Worm (Caenorhabditis elegans) whole organism, midembryonic: ENCODE data around the gene K06A4.10.

Source experiments
- T22C8.4 ChIP-seq: fragments of 200-800 bp; sonication (Bioruptor generic); IDR thresholded peaks from 2 replicates; pipeline ENCODE4 v1.3.6; 2022; ENCODE audit warnings: missing genetic modification characterization, missing compliant biosample characterization
- cog-1 ChIP-seq: sonication (generic microtip); optimal IDR thresholded peaks from 2 replicates; lab custom pipeline; 2016; ENCODE audit warnings: missing genetic modification characterization, missing compliant biosample characterization
- flt-1 ChIP-seq: fragments of 200-800 bp; sonication (Bioruptor generic); IDR thresholded peaks from 2 replicates; pipeline ENCODE4 v1.3.6; 2022; ENCODE audit warnings: missing genetic modification characterization, missing compliant biosample characterization
- klf-2 ChIP-seq: fragments of 200-800 bp; sonication (Bioruptor generic); conservative IDR thresholded peaks from 2 replicates; pipeline ENCODE4 v1.3.6; 2022; ENCODE audit warnings: missing genetic modification reagents, missing genetic modification characterization, missing compliant biosample characterization
- med-1 ChIP-seq: sonication (generic microtip); optimal IDR thresholded peaks from 2 replicates; lab custom pipeline; 2017; ENCODE audit warnings: missing genetic modification characterization, mild to moderate bottlenecking, missing compliant biosample characterization, antibody characterized with exemption, missing genetic modification reagents; ENCODE audit not compliant: insufficient read depth
- ref-1 ChIP-seq: fragments of 200-800 bp; sonication (Bioruptor generic); conservative IDR thresholded peaks from 2 replicates; pipeline ENCODE4 v1.3.6; 2022; ENCODE audit warnings: missing genetic modification reagents, missing genetic modification characterization, missing compliant biosample characterization
- tab-1 ChIP-seq: fragments of 200-800 bp; sonication (Bioruptor generic); IDR thresholded peaks from 2 replicates; pipeline ENCODE4 v1.3.6; 2022; ENCODE audit warnings: missing genetic modification characterization, missing compliant biosample characterization
- ztf-23 ChIP-seq: fragments of 200-800 bp; sonication (Bioruptor generic); IDR thresholded peaks from 2 replicates; pipeline ENCODE4 v1.3.6; 2022; ENCODE audit warnings: missing genetic modification reagents, missing genetic modification characterization, missing compliant biosample characterization
- ztf-29 ChIP-seq: fragments of 200-800 bp; sonication (Bioruptor generic); IDR thresholded peaks from 2 replicates; pipeline ENCODE4 v1.3.6; 2022; ENCODE audit warnings: missing genetic modification reagents, missing genetic modification characterization, missing compliant biosample characterization

The K06A4.10 gene

ce11 chrV:9462605-9463004 is 27.0 kb downstream of the K06A4.10 start, which contains the start of gene F07D3.3:
Gene F07D3.3, minus strand, starts transcription at chrV:9462705.
- no peak for TF ChIP-seq ztf-29 (GFP tag; lab: Robert Waterston, UW)
- TF ChIP-seq ztf-23 (GFP tag; lab: Robert Waterston, UW): no peak
- no peak for TF ChIP-seq T22C8.4
- TF ChIP-seq klf-2: no peak
- no peak for TF ChIP-seq med-1 (GFP tag; lab: Kevin White, UChicago)
- TF ChIP-seq tab-1: no peak
- no peak for TF ChIP-seq flt-1 (GFP tag; lab: Robert Waterston, UW)
- TF ChIP-seq ref-1 (GFP tag; lab: Robert Waterston, UW): no peak
- TF ChIP-seq cog-1: no peak

ce11 chrV:9457535-9457934 is 32.1 kb downstream of the K06A4.10 start:
- no peak for TF ChIP-seq tab-1
- no peak for TF ChIP-seq ztf-23 (GFP tag; lab: Robert Waterston, UW)
- TF ChIP-seq T22C8.4: no peak
- TF ChIP-seq ref-1 (GFP tag; lab: Robert Waterston, UW): no peak
- TF ChIP-seq med-1 (GFP tag; lab: Kevin White, UChicago): no peak
- no peak for TF ChIP-seq cog-1
- no peak for TF ChIP-seq flt-1 (GFP tag; lab: Robert Waterston, UW)
- no peak for TF ChIP-seq klf-2
- no peak for TF ChIP-seq ztf-29 (GFP tag; lab: Robert Waterston, UW)

ce11 chrV:9453933-9454332 is 35.7 kb downstream of the K06A4.10 start:
- no peak for TF ChIP-seq ztf-23 (GFP tag; lab: Robert Waterston, UW)
- no peak for TF ChIP-seq ref-1 (GFP tag; lab: Robert Waterston, UW)
- TF ChIP-seq T22C8.4: no peak
- TF ChIP-seq cog-1: no peak
- no peak for TF ChIP-seq tab-1
- no peak for TF ChIP-seq klf-2
- TF ChIP-seq med-1 (GFP tag; lab: Kevin White, UChicago): no peak
- TF ChIP-seq flt-1 (GFP tag; lab: Robert Waterston, UW): no peak
- TF ChIP-seq ztf-29 (GFP tag; lab: Robert Waterston, UW): no peak

- TF ChIP-seq ztf-23 (GFP tag; lab: Robert Waterston, UW) (no peak), flt-1 (GFP tag; lab: Robert Waterston, UW) (no peak), ref-1 (GFP tag; lab: Robert Waterston, UW) (no peak), T22C8.4 (no peak), tab-1 (no peak), ztf-29 (GFP tag; lab: Robert Waterston, UW) (no peak), med-1 (GFP tag; lab: Kevin White, UChicago) (no peak), cog-1 (no peak), klf-2 (no peak)
These were observed 36.3 kb downstream of the K06A4.10 start for ce11 chrV:9453333-9453732.

- TF ChIP-seq klf-2 (no peak), med-1 (GFP tag; lab: Kevin White, UChicago) (no peak), ztf-29 (GFP tag; lab: Robert Waterston, UW) (no peak), ref-1 (GFP tag; lab: Robert Waterston, UW) (no peak), cog-1 (no peak), flt-1 (GFP tag; lab: Robert Waterston, UW) (no peak), T22C8.4 (no peak), ztf-23 (GFP tag; lab: Robert Waterston, UW) (no peak), tab-1 (no peak)
These were observed 38.1 kb downstream of the K06A4.10 start for ce11 chrV:9451485-9451884.

ce11 chrV:9444618-9445017 is 45.0 kb downstream of the K06A4.10 start:
- no peak for TF ChIP-seq klf-2
- TF ChIP-seq tab-1: no peak

ce11 chrV:9443748-9444147 is 45.9 kb downstream of the K06A4.10 start, which contains the start of gene wdr-62:
Gene wdr-62, plus strand, starts transcription at chrV:9444048.
- TF ChIP-seq med-1 (GFP tag; lab: Kevin White, UChicago): no peak
- TF ChIP-seq tab-1: no peak
- no peak for TF ChIP-seq ztf-29 (GFP tag; lab: Robert Waterston, UW)

- TF ChIP-seq ztf-29 (GFP tag; lab: Robert Waterston, UW): no peak
- TF ChIP-seq klf-2: no peak
- TF ChIP-seq flt-1 (GFP tag; lab: Robert Waterston, UW): no peak
- no peak for TF ChIP-seq cog-1
- no peak for TF ChIP-seq ztf-23 (GFP tag; lab: Robert Waterston, UW)
- no peak for TF ChIP-seq T22C8.4
- TF ChIP-seq med-1 (GFP tag; lab: Kevin White, UChicago): no peak
- no peak for TF ChIP-seq tab-1
These were observed 46.5 kb downstream of the K06A4.10 start for ce11 chrV:9443109-9443508.

- TF ChIP-seq flt-1 (GFP tag; lab: Robert Waterston, UW) (no peak), ref-1 (GFP tag; lab: Robert Waterston, UW) (no peak), med-1 (GFP tag; lab: Kevin White, UChicago) (no peak), klf-2 (no peak), tab-1 (no peak), T22C8.4 (no peak), ztf-23 (GFP tag; lab: Robert Waterston, UW) (no peak), cog-1 (no peak), ztf-29 (GFP tag; lab: Robert Waterston, UW) (no peak)
These were observed 47.1 kb downstream of the K06A4.10 start for ce11 chrV:9442471-9442870.

ce11 chrV:9441046-9441445 is 48.6 kb downstream of the K06A4.10 start:
- TF ChIP-seq ztf-29 (GFP tag; lab: Robert Waterston, UW): no peak
- TF ChIP-seq ztf-23 (GFP tag; lab: Robert Waterston, UW): no peak
- no peak for TF ChIP-seq flt-1 (GFP tag; lab: Robert Waterston, UW)
- no peak for TF ChIP-seq T22C8.4
- TF ChIP-seq cog-1: no peak
- TF ChIP-seq med-1 (GFP tag; lab: Kevin White, UChicago): no peak

ce11 chrV:9440003-9440319 is 49.6 kb downstream of the K06A4.10 start:
- TF ChIP-seq cog-1 (no peak), ztf-29 (GFP tag; lab: Robert Waterston, UW) (no peak), tab-1 (no peak)
